Worm (Caenorhabditis elegans) whole organism, L2 larva: ENCODE data around the gene ptp-3.

Experiments
- C34F6.9 ChIP-seq: fragments of 150-350 bp; optimal IDR thresholded peaks from 2 replicates; lab custom pipeline; 2014; ENCODE audit warnings: missing biosample characterization, missing genetic modification characterization
- F13H6.1 ChIP-seq: sonication (generic microtip); optimal IDR thresholded peaks from 2 replicates; lab custom pipeline; 2016; ENCODE audit warnings: missing genetic modification characterization, missing compliant biosample characterization
- R02D3.7 ChIP-seq: fragments of 150-350 bp; optimal IDR thresholded peaks from 2 replicates; lab custom pipeline; 2014; ENCODE audit warnings: missing biosample characterization, missing genetic modification characterization
- Y55F3AM.14 ChIP-seq: fragments of 200-800 bp; sonication (Bioruptor generic); optimal IDR thresholded peaks from 2 replicates; lab custom pipeline; 2018; ENCODE audit warnings: mild to moderate bottlenecking, missing genetic modification characterization, missing compliant biosample characterization
- ZK546.5 ChIP-seq: sonication (generic microtip); optimal IDR thresholded peaks from 2 replicates; lab custom pipeline; 2017; ENCODE audit warnings: missing biosample characterization, missing genetic modification characterization
- alr-1 ChIP-seq: fragments of 150-350 bp; optimal IDR thresholded peaks from 2 replicates; lab custom pipeline; 2014; ENCODE audit warnings: missing biosample characterization, missing genetic modification characterization
- aly-2 ChIP-seq: fragments of 150-350 bp; optimal IDR thresholded peaks from 2 replicates; lab custom pipeline; 2014; ENCODE audit warnings: missing biosample characterization, missing genetic modification characterization
- ama-1 ChIP-seq: fragments of 150-350 bp; optimal IDR thresholded peaks from 2 replicates; lab custom pipeline; 2018; ENCODE audit warnings: inconsistent platforms
- blmp-1 ChIP-seq: sonication (generic microtip); optimal IDR thresholded peaks from 2 replicates; lab custom pipeline; 2017; ENCODE audit warnings: missing genetic modification characterization, mild to moderate bottlenecking, missing compliant biosample characterization, antibody characterized with exemption, moderate library complexity; ENCODE audit not compliant: insufficient read depth
- ceh-16 ChIP-seq: fragments of 150-350 bp; optimal IDR thresholded peaks from 2 replicates; lab custom pipeline; 2014; ENCODE audit warnings: missing biosample characterization, missing genetic modification characterization
- ceh-82 ChIP-seq: fragments of 150-350 bp; optimal IDR thresholded peaks from 2 replicates; lab custom pipeline; 2014; ENCODE audit warnings: missing biosample characterization, missing genetic modification characterization
- crh-2 ChIP-seq: sonication (generic microtip); optimal IDR thresholded peaks from 2 replicates; lab custom pipeline; 2017; ENCODE audit warnings: missing biosample characterization, missing genetic modification characterization
- dmd-4 ChIP-seq: sonication (generic microtip); optimal IDR thresholded peaks from 2 replicates; lab custom pipeline; 2017; ENCODE audit warnings: missing biosample characterization, missing genetic modification characterization
- egl-27 ChIP-seq: sonication (generic microtip); optimal IDR thresholded peaks from 3 replicates; lab custom pipeline; 2017; ENCODE audit warnings: missing biosample characterization, missing genetic modification reagents, missing genetic modification characterization
- elt-1 ChIP-seq: fragments of 150-350 bp; optimal IDR thresholded peaks from 2 replicates; lab custom pipeline; 2014; ENCODE audit warnings: missing biosample characterization, missing genetic modification characterization
- elt-3 ChIP-seq: sonication (generic microtip); optimal IDR thresholded peaks from 2 replicates; lab custom pipeline; 2017; ENCODE audit warnings: missing biosample characterization, missing genetic modification characterization
- fos-1 ChIP-seq: fragments of 150-350 bp; optimal IDR thresholded peaks from 2 replicates; lab custom pipeline; 2014; ENCODE audit warnings: missing biosample characterization, missing genetic modification characterization
- gmeb-1 ChIP-seq: fragments of 150-350 bp; optimal IDR thresholded peaks from 2 replicates; lab custom pipeline; 2014; ENCODE audit warnings: missing biosample characterization, missing genetic modification characterization
- lin-11 ChIP-seq: fragments of 150-350 bp; sonication (generic microtip); optimal IDR thresholded peaks from 2 replicates; lab custom pipeline; 2014; ENCODE audit warnings: missing biosample characterization, missing genetic modification characterization, inconsistent platforms, mixed read lengths
- lin-13 ChIP-seq: fragments of 150-350 bp; optimal IDR thresholded peaks from 2 replicates; lab custom pipeline; 2014; ENCODE audit warnings: missing biosample characterization, missing genetic modification reagents, missing genetic modification characterization
- lin-39 ChIP-seq: fragments of 150-350 bp; optimal IDR thresholded peaks from 2 replicates; lab custom pipeline; 2014; ENCODE audit warnings: missing biosample characterization, missing genetic modification reagents, missing genetic modification characterization
- lsy-2 ChIP-seq, 2 experiments: fragments of 150-350 bp in 1 of 2; sonication (generic microtip) in 1 of 2; optimal IDR thresholded peaks; 2 replicates each; lab custom pipeline; 2014 to 2017; ENCODE audit warnings: missing biosample characterization in 2 of 2, missing genetic modification characterization in 2 of 2
- mab-5 ChIP-seq: fragments of 150-350 bp; optimal IDR thresholded peaks from 2 replicates; lab custom pipeline; 2014; ENCODE audit warnings: missing biosample characterization, missing genetic modification characterization
- mbf-1 ChIP-seq: sonication (generic microtip); optimal IDR thresholded peaks from 2 replicates; lab custom pipeline; 2017; ENCODE audit warnings: missing biosample characterization, missing genetic modification characterization
- mdl-1 ChIP-seq, 2 experiments: fragments of 150-350 bp in 1 of 2; sonication (generic microtip) in 1 of 2; optimal IDR thresholded peaks; 2 replicates each; lab custom pipeline; 2017; ENCODE audit warnings: missing biosample characterization in 2 of 2, missing genetic modification characterization in 2 of 2
- nhr-10 ChIP-seq: sonication (generic microtip); optimal IDR thresholded peaks from 2 replicates; lab custom pipeline; 2017; ENCODE audit warnings: missing biosample characterization, missing genetic modification characterization
- nhr-11 ChIP-seq: fragments of 150-350 bp; optimal IDR thresholded peaks from 2 replicates; lab custom pipeline; 2014; ENCODE audit warnings: missing biosample characterization, missing genetic modification characterization
- nhr-12 ChIP-seq: fragments of 150-350 bp; optimal IDR thresholded peaks from 2 replicates; lab custom pipeline; 2014; ENCODE audit warnings: missing biosample characterization, missing genetic modification characterization
- nhr-129 ChIP-seq: fragments of 150-350 bp; optimal IDR thresholded peaks from 2 replicates; lab custom pipeline; 2014; ENCODE audit warnings: missing biosample characterization, missing genetic modification characterization
- nhr-21 ChIP-seq: fragments of 150-350 bp; optimal IDR thresholded peaks from 2 replicates; lab custom pipeline; 2014; ENCODE audit warnings: missing biosample characterization, missing genetic modification characterization
- nhr-23 ChIP-seq: fragments of 150-350 bp; optimal IDR thresholded peaks from 2 replicates; lab custom pipeline; 2014; ENCODE audit warnings: missing biosample characterization, missing genetic modification reagents, missing genetic modification characterization
- nhr-237 ChIP-seq: fragments of 150-350 bp; optimal IDR thresholded peaks from 2 replicates; lab custom pipeline; 2014; ENCODE audit warnings: missing biosample characterization, missing genetic modification characterization
- nhr-25 ChIP-seq: fragments of 150-350 bp; sonication (generic microtip); optimal IDR thresholded peaks from 3 replicates; lab custom pipeline; 2014; ENCODE audit warnings: missing biosample characterization, missing genetic modification characterization
- nhr-6 ChIP-seq: fragments of 150-350 bp; optimal IDR thresholded peaks from 2 replicates; lab custom pipeline; 2014; ENCODE audit warnings: missing biosample characterization, missing genetic modification characterization
- nhr-77 ChIP-seq: fragments of 150-350 bp; optimal IDR thresholded peaks from 2 replicates; lab custom pipeline; 2014; ENCODE audit warnings: missing biosample characterization, missing genetic modification characterization
- peb-1 ChIP-seq: fragments of 150-350 bp; optimal IDR thresholded peaks from 2 replicates; lab custom pipeline; 2014; ENCODE audit warnings: missing biosample characterization, missing genetic modification characterization
- sem-4 ChIP-seq: fragments of 150-350 bp; optimal IDR thresholded peaks from 2 replicates; lab custom pipeline; 2014; ENCODE audit warnings: missing biosample characterization, missing genetic modification reagents, missing genetic modification characterization
- skn-1 ChIP-seq: sonication (generic microtip); optimal IDR thresholded peaks from 2 replicates; lab custom pipeline; 2017; ENCODE audit warnings: missing biosample characterization, missing genetic modification characterization
- sma-3 ChIP-seq: sonication (generic microtip); optimal IDR thresholded peaks from 2 replicates; lab custom pipeline; 2016; ENCODE audit warnings: missing genetic modification reagents, missing genetic modification characterization, missing compliant biosample characterization
- sma-9 ChIP-seq, 2 experiments: fragments of 150-350 bp in 1 of 2; sonication (generic microtip) in 1 of 2; optimal IDR thresholded peaks; 2 replicates each; lab custom pipeline; 2014 to 2016; ENCODE audit warnings: missing genetic modification characterization in 2 of 2, mild to moderate bottlenecking in 1 of 2, missing biosample characterization in 1 of 2, missing compliant biosample characterization in 1 of 2, missing genetic modification reagents in 1 of 2, moderate library complexity in 1 of 2
- snpc-4 ChIP-seq: fragments of 150-350 bp; optimal IDR thresholded peaks from 2 replicates; lab custom pipeline; 2014; ENCODE audit warnings: missing biosample characterization, missing genetic modification characterization
- unc-39 ChIP-seq: fragments of 150-350 bp; optimal IDR thresholded peaks from 2 replicates; lab custom pipeline; 2014; ENCODE audit warnings: missing biosample characterization, missing genetic modification characterization
- unc-55 ChIP-seq: fragments of 150-350 bp; sonication (generic microtip); optimal IDR thresholded peaks from 3 replicates; lab custom pipeline; 2014; ENCODE audit warnings: missing biosample characterization, missing genetic modification reagents, missing genetic modification characterization
- unc-62 ChIP-seq: fragments of 150-350 bp; optimal IDR thresholded peaks from 2 replicates; lab custom pipeline; 2014; ENCODE audit warnings: missing biosample characterization, missing genetic modification reagents, missing genetic modification characterization
- zag-1 ChIP-seq: fragments of 150-350 bp; optimal IDR thresholded peaks from 2 replicates; lab custom pipeline; 2014; ENCODE audit warnings: missing biosample characterization, missing genetic modification characterization
- ztf-1 ChIP-seq: fragments of 200-800 bp; sonication (Bioruptor generic); conservative IDR thresholded peaks from 2 replicates; pipeline ENCODE4 v1.3.6; 2022; ENCODE audit warnings: missing genetic modification characterization, missing compliant biosample characterization
- ztf-11 ChIP-seq: sonication (generic microtip); optimal IDR thresholded peaks from 2 replicates; lab custom pipeline; 2017; ENCODE audit warnings: missing biosample characterization, missing genetic modification characterization
- ztf-4 ChIP-seq: fragments of 150-350 bp; optimal IDR thresholded peaks from 2 replicates; lab custom pipeline; 2014; ENCODE audit warnings: missing biosample characterization, missing genetic modification characterization

Gene ptp-3

ce11 chrII:11042878-11043331 lies 67.6 kb downstream of the ptp-3 start:
- TF ChIP-seq blmp-1 (tag; lab: Kevin White, UChicago) (peak; percentile 44), nhr-129 (tag; lab: Kevin White, UChicago) (peak; percentile 90), skn-1 (tag; lab: Kevin White, UChicago) (no peak), nhr-21 (tag; lab: Kevin White, UChicago) (peak; percentile 23), lsy-2 (tag; optimal IDR thresholded peaks at IDR 0.05; lab: Kevin White, UChicago) (peak in 1 of 2 experiments; percentile 71), unc-55 (GFP tag; lab: Kevin White, UChicago) (peak; percentile 94), ztf-11 (tag; lab: Kevin White, UChicago) (no peak), ztf-1 (GFP tag; lab: Robert Waterston, UW) (no peak), sma-9 (GFP tag; optimal IDR thresholded peaks at IDR 0.05; lab: Kevin White, UChicago) (peak; percentile 25), sma-9 (tag; optimal IDR thresholded peaks at IDR 0.05; lab: Kevin White, UChicago) (no peak), ceh-82 (tag; lab: Kevin White, UChicago) (no peak), mbf-1 (tag; lab: Kevin White, UChicago) (no peak), nhr-6 (tag; lab: Kevin White, UChicago) (no peak), ZK546.5 (tag; lab: Kevin White, UChicago) (no peak), zag-1 (tag; lab: Kevin White, UChicago) (peak; percentile 71), snpc-4 (peak; percentile 45), lin-11 (tag; lab: Kevin White, UChicago) (peak; percentile 77), lin-13 (peak; percentile 60), F13H6.1 (tag; lab: Kevin White, UChicago) (peak; percentile 92), nhr-12 (tag; lab: Kevin White, UChicago) (no peak), aly-2 (tag; lab: Kevin White, UChicago) (no peak), elt-1 (tag; lab: Kevin White, UChicago) (no peak), mab-5 (tag; lab: Kevin White, UChicago) (peak; percentile 2), nhr-11 (tag; lab: Kevin White, UChicago) (no peak), fos-1 (tag; lab: Kevin White, UChicago) (peak; percentile 38), alr-1 (tag; lab: Kevin White, UChicago) (no peak), ama-1 (lab: Kevin White, UChicago) (peak; percentile 66), ztf-4 (tag; lab: Kevin White, UChicago) (peak; percentile 53), egl-27 (peak; percentile 67), nhr-77 (no peak), nhr-25 (tag; lab: Kevin White, UChicago) (peak; percentile 59), elt-3 (tag; lab: Kevin White, UChicago) (no peak), nhr-23 (tag; lab: Kevin White, UChicago) (no peak), sem-4 (tag; lab: Kevin White, UChicago) (peak; percentile 38), unc-39 (no peak), R02D3.7 (tag; lab: Kevin White, UChicago) (no peak), sma-3 (peak; percentile 31), gmeb-1 (tag; lab: Kevin White, UChicago) (peak; percentile 29), unc-62 (GFP tag; lab: Kevin White, UChicago) (no peak), Y55F3AM.14 (GFP tag; lab: Kevin White, UChicago) (peak; percentile 2), C34F6.9 (tag; lab: Kevin White, UChicago) (peak; percentile 93), dmd-4 (tag; lab: Kevin White, UChicago) (no peak), peb-1 (tag; lab: Kevin White, UChicago) (no peak), nhr-10 (tag; lab: Kevin White, UChicago) (no peak), mdl-1 (tag; optimal IDR thresholded peaks at IDR 0.05; lab: Kevin White, UChicago) (peak; percentile 42 to 47), crh-2 (peak; percentile 80), lin-39 (tag; lab: Kevin White, UChicago) (no peak), ceh-16 (peak; percentile 35), nhr-237 (no peak)
